Fruit fly (Drosophila melanogaster) whole organism, embryonic: ENCODE data around the gene CG3040.

Experiments used
- Ada2b ChIP-seq: fragments of 200-800 bp; sonication (Bioruptor generic); IDR thresholded peaks from 2 replicates; pipeline ENCODE4 v1.3.6; 2022; ENCODE audit warnings: missing biosample characterization, missing genetic modification characterization
- CG10654 ChIP-seq: fragments of 200-800 bp; sonication (Bioruptor generic); optimal IDR thresholded peaks from 2 replicates; lab custom pipeline; 2016; ENCODE audit warnings: missing biosample characterization, missing genetic modification characterization
- CG11085 ChIP-seq: fragments of 200-800 bp; sonication (Bioruptor generic); IDR thresholded peaks from 2 replicates; pipeline ENCODE4 v1.3.6; 2022; ENCODE audit warnings: missing biosample characterization, missing genetic modification characterization
- CG1233 ChIP-seq: fragments of 200-800 bp; sonication (Bioruptor generic); optimal IDR thresholded peaks from 4 replicates; lab custom pipeline; 2018; ENCODE audit warnings: missing biosample characterization, mild to moderate bottlenecking, missing genetic modification characterization
- CG13296 ChIP-seq: fragments of 200-800 bp; sonication (Bioruptor generic); optimal IDR thresholded peaks from 3 replicates; lab custom pipeline; 2018; ENCODE audit warnings: missing biosample characterization, mild to moderate bottlenecking, missing genetic modification characterization
- CG13894 ChIP-seq: fragments of 200-800 bp; sonication (Bioruptor generic); optimal IDR thresholded peaks from 3 replicates; lab custom pipeline; 2018; ENCODE audit warnings: missing biosample characterization, mild to moderate bottlenecking, missing genetic modification characterization, moderate library complexity
- CG15601 ChIP-seq: fragments of 200-800 bp; sonication (Bioruptor generic); optimal IDR thresholded peaks from 3 replicates; lab custom pipeline; 2019; ENCODE audit warnings: missing biosample characterization, mild to moderate bottlenecking, missing genetic modification characterization, moderate library complexity
- CG16779 ChIP-seq: fragments of 200-800 bp; sonication (Bioruptor generic); IDR thresholded peaks from 2 replicates; pipeline ENCODE4 v1.3.6; 2022; ENCODE audit warnings: missing biosample characterization, missing genetic modification characterization
- CG17186 ChIP-seq: fragments of 200-800 bp; sonication (Bioruptor generic); optimal IDR thresholded peaks from 3 replicates; lab custom pipeline; 2017; ENCODE audit warnings: missing biosample characterization, missing genetic modification reagents, missing genetic modification characterization
- CG17802 ChIP-seq: fragments of 200-800 bp; sonication (Bioruptor generic); optimal IDR thresholded peaks from 2 replicates; lab custom pipeline; 2018; ENCODE audit warnings: missing biosample characterization, mild to moderate bottlenecking, missing genetic modification characterization, moderate library complexity
- CG3847 ChIP-seq: fragments of 200-800 bp; sonication (Bioruptor generic); IDR thresholded peaks from 2 replicates; pipeline ENCODE4 v1.3.6; 2022; ENCODE audit warnings: missing biosample characterization, missing genetic modification characterization
- CG4282 ChIP-seq: fragments of 200-800 bp; sonication (Bioruptor generic); optimal IDR thresholded peaks from 2 replicates; lab custom pipeline; 2016; ENCODE audit warnings: missing biosample characterization, missing genetic modification characterization
- CG4328 ChIP-seq: fragments of 200-800 bp; sonication (Bioruptor generic); optimal IDR thresholded peaks from 3 replicates; lab custom pipeline; 2017; ENCODE audit warnings: missing biosample characterization, missing genetic modification reagents, missing genetic modification characterization
- CG4360 ChIP-seq: fragments of 200-800 bp; sonication (Bioruptor generic); IDR thresholded peaks from 2 replicates; pipeline ENCODE4 v1.3.6; 2022; ENCODE audit warnings: missing biosample characterization, missing genetic modification characterization
- CG4820 ChIP-seq: fragments of 200-800 bp; sonication (Bioruptor generic); optimal IDR thresholded peaks from 3 replicates; lab custom pipeline; 2016; ENCODE audit warnings: missing biosample characterization, missing genetic modification characterization
- CG4854 ChIP-seq: fragments of 200-800 bp; sonication (Bioruptor generic); optimal IDR thresholded peaks from 2 replicates; lab custom pipeline; 2016; ENCODE audit warnings: missing biosample characterization, missing genetic modification characterization, inconsistent platforms
- CG6765 ChIP-seq: fragments of 200-800 bp; sonication (Bioruptor generic); optimal IDR thresholded peaks from 3 replicates; lab custom pipeline; 2017; ENCODE audit warnings: missing biosample characterization, mild to moderate bottlenecking, missing genetic modification characterization
- CG8089 ChIP-seq: fragments of 200-800 bp; sonication (Bioruptor generic); optimal IDR thresholded peaks from 3 replicates; lab custom pipeline; 2016; ENCODE audit warnings: missing biosample characterization, missing genetic modification characterization
- CG9797 ChIP-seq: fragments of 200-800 bp; sonication (Bioruptor generic); optimal IDR thresholded peaks from 3 replicates; lab custom pipeline; 2018; ENCODE audit warnings: missing biosample characterization, mild to moderate bottlenecking, missing genetic modification characterization
- CG9932 ChIP-seq: fragments of 200-800 bp; sonication (Bioruptor generic); IDR thresholded peaks from 2 replicates; pipeline ENCODE4 v1.3.6; 2022; ENCODE audit warnings: missing biosample characterization, missing genetic modification characterization
- CTCF ChIP-seq: fragments of 200-800 bp; sonication (Bioruptor generic); optimal IDR thresholded peaks from 2 replicates; lab custom pipeline; 2017; ENCODE audit warnings: missing biosample characterization, mild to moderate bottlenecking, missing genetic modification characterization, moderate library complexity
- D19A ChIP-seq: fragments of 200-800 bp; optimal IDR thresholded peaks from 3 replicates; lab custom pipeline; 2019; ENCODE audit warnings: missing biosample characterization, mild to moderate bottlenecking, missing genetic modification characterization, moderate library complexity
- Dbx ChIP-seq: fragments of 200-800 bp; sonication (Bioruptor generic); IDR thresholded peaks from 3 replicates; pipeline ENCODE4 v1.3.6; 2022; ENCODE audit warnings: missing biosample characterization, missing genetic modification characterization
- Ets65A ChIP-seq: fragments of 200-800 bp; sonication (Bioruptor generic); peaks from one replicate; lab custom pipeline; 2016; ENCODE audit warnings: missing biosample characterization, missing genetic modification characterization
- Fer2 ChIP-seq: fragments of 200-800 bp; sonication (Bioruptor generic); optimal IDR thresholded peaks from 2 replicates; lab custom pipeline; 2018; ENCODE audit warnings: missing biosample characterization, mild to moderate bottlenecking, missing genetic modification characterization, moderate library complexity
- HmgZ ChIP-seq: fragments of 200-800 bp; sonication (Bioruptor generic); optimal IDR thresholded peaks from 2 replicates; lab custom pipeline; 2018; ENCODE audit warnings: missing biosample characterization, mild to moderate bottlenecking, missing genetic modification characterization
- Hr39 ChIP-seq: fragments of >200 bp; optimal IDR thresholded peaks from 2 replicates; lab custom pipeline; 2017
- Mes4 ChIP-seq: fragments of 200-800 bp; sonication (Bioruptor generic); optimal IDR thresholded peaks from 2 replicates; lab custom pipeline; 2016; ENCODE audit warnings: missing biosample characterization, missing genetic modification characterization
- NFAT ChIP-seq: fragments of 200-800 bp; sonication (Bioruptor generic); IDR thresholded peaks from 2 replicates; pipeline ENCODE4 v1.3.6; 2022; ENCODE audit warnings: missing biosample characterization, missing genetic modification characterization
- Pdp1 ChIP-seq, 2 experiments: fragments of 200-800 bp; sonication (Bioruptor generic); optimal IDR thresholded peaks; 3 replicates each; lab custom pipeline; 2016; ENCODE audit warnings: missing biosample characterization in 2 of 2, missing genetic modification characterization in 2 of 2, mild to moderate bottlenecking in 1 of 2, moderate library complexity in 1 of 2
- Ptx1 ChIP-seq: fragments of 200-800 bp; sonication (Bioruptor generic); IDR thresholded peaks from 2 replicates; pipeline ENCODE4 v1.3.6; 2022; ENCODE audit warnings: missing biosample characterization, missing genetic modification characterization
- Spps ChIP-seq: fragments of 200-800 bp; sonication (Bioruptor generic); optimal IDR thresholded peaks from 2 replicates; lab custom pipeline; 2018; ENCODE audit warnings: missing biosample characterization, mild to moderate bottlenecking, missing genetic modification characterization
- ara ChIP-seq: fragments of 200-800 bp; sonication (Bioruptor generic); IDR thresholded peaks from 2 replicates; pipeline ENCODE4 v1.3.6; 2022; ENCODE audit warnings: missing biosample characterization, missing genetic modification characterization
- ato ChIP-seq: fragments of 200-800 bp; sonication (Bioruptor generic); IDR thresholded peaks from 2 replicates; pipeline ENCODE4 v1.3.6; 2022; ENCODE audit warnings: missing biosample characterization, missing genetic modification characterization; ENCODE audit not compliant: partially characterized antibody
- crc ChIP-seq: fragments of 200-800 bp; sonication (Bioruptor generic); optimal IDR thresholded peaks from 2 replicates; lab custom pipeline; 2016; ENCODE audit warnings: missing biosample characterization, missing genetic modification characterization
- dmrt11E ChIP-seq: fragments of 200-800 bp; sonication (Bioruptor generic); optimal IDR thresholded peaks from 3 replicates; lab custom pipeline; 2018; ENCODE audit warnings: missing biosample characterization, mild to moderate bottlenecking, missing genetic modification characterization, moderate library complexity
- ems ChIP-seq: fragments of 200-800 bp; sonication (Bioruptor generic); optimal IDR thresholded peaks from 3 replicates; lab custom pipeline; 2016; ENCODE audit warnings: missing biosample characterization, missing genetic modification characterization
- exex ChIP-seq: fragments of 200-800 bp; sonication (Bioruptor generic); optimal IDR thresholded peaks from 4 replicates; lab custom pipeline; 2018; ENCODE audit warnings: missing biosample characterization, mild to moderate bottlenecking, missing genetic modification characterization, moderate library complexity
- fd102C ChIP-seq: fragments of 200-800 bp; sonication (Bioruptor generic); optimal IDR thresholded peaks from 2 replicates; lab custom pipeline; 2018; ENCODE audit warnings: missing biosample characterization, mild to moderate bottlenecking, missing genetic modification characterization, moderate library complexity
- gfzf ChIP-seq: fragments of 200-800 bp; sonication (Bioruptor generic); optimal IDR thresholded peaks from 2 replicates; lab custom pipeline; 2016; ENCODE audit warnings: missing biosample characterization, mild to moderate bottlenecking, missing genetic modification characterization, moderate library complexity
- gsb-n ChIP-seq: fragments of 200-800 bp; sonication (Bioruptor generic); optimal IDR thresholded peaks from 3 replicates; lab custom pipeline; 2018; ENCODE audit warnings: missing biosample characterization, mild to moderate bottlenecking, missing genetic modification characterization
- jing ChIP-seq: fragments of 200-800 bp; sonication (Bioruptor generic); optimal IDR thresholded peaks from 2 replicates; lab custom pipeline; 2018; ENCODE audit warnings: missing biosample characterization, mild to moderate bottlenecking, missing genetic modification characterization
- kni ChIP-seq: fragments of 200-800 bp; sonication (Bioruptor generic); optimal IDR thresholded peaks from 3 replicates; lab custom pipeline; 2017; ENCODE audit warnings: mild to moderate bottlenecking, missing biosample characterization, missing genetic modification reagents, missing genetic modification characterization
- lab ChIP-seq: fragments of 200-800 bp; sonication (Bioruptor generic); optimal IDR thresholded peaks from 3 replicates; lab custom pipeline; 2017; ENCODE audit warnings: missing biosample characterization, missing genetic modification characterization, mild to moderate bottlenecking, moderate library complexity, missing genetic modification reagents
- lilli ChIP-seq: fragments of 200-800 bp; sonication (Bioruptor generic); optimal IDR thresholded peaks from 3 replicates; lab custom pipeline; 2016; ENCODE audit warnings: missing biosample characterization, missing genetic modification characterization
- odd ChIP-seq: fragments of 200-800 bp; sonication (Bioruptor generic); optimal IDR thresholded peaks from 2 replicates; lab custom pipeline; 2017; ENCODE audit warnings: missing biosample characterization, mild to moderate bottlenecking, missing genetic modification characterization
- pan ChIP-seq, 4 experiments: fragments of >200 bp in 3 of 4; fragments of 200-800 bp in 1 of 4; sonication (Bioruptor generic) in 1 of 4; optimal IDR thresholded peaks in 3 of 4; IDR thresholded peaks in 1 of 4; 2 replicates each; pipeline versions ENCODE4 v1.3.6 to Lab custom; 2017 to 2022; ENCODE audit warnings: missing biosample characterization in 2 of 4, missing genetic modification characterization in 2 of 4, mixed read lengths in 1 of 4
- repo ChIP-seq: fragments of 200-800 bp; sonication (Bioruptor generic); optimal IDR thresholded peaks from 2 replicates; lab custom pipeline; 2016; ENCODE audit warnings: missing biosample characterization, missing genetic modification characterization
- stc ChIP-seq: fragments of 200-800 bp; sonication (Bioruptor generic); IDR thresholded peaks from 2 replicates; pipeline ENCODE4 v1.3.6; 2022; ENCODE audit warnings: missing biosample characterization, missing genetic modification characterization
- sug ChIP-seq: fragments of 200-800 bp; optimal IDR thresholded peaks from 2 replicates; lab custom pipeline; 2019; ENCODE audit warnings: missing biosample characterization, mild to moderate bottlenecking, missing genetic modification characterization, moderate library complexity

Gene CG3040

dm6 chrX:7004101-7004700, 31.0 kb upstream of the CG3040 start (continued):
- TF ChIP-seq CG4820 (GFP tag; lab: Kevin White, UChicago) (peak; percentile 79), CG13296 (GFP tag; lab: Kevin White, UChicago) (peak; percentile 67), CG3847 (GFP tag; lab: Robert Waterston, UW) (peak; percentile 41), exex (tag; lab: Kevin White, UChicago) (peak; percentile 55), Pdp1 (GFP tag; optimal IDR thresholded peaks at IDR 0.05; lab: Kevin White, UChicago) (peak; percentile 64 to 76), CG1233 (GFP tag; lab: Kevin White, UChicago) (peak; percentile 91), Ada2b (GFP tag; lab: Robert Waterston, UW) (no peak), ems (GFP tag; lab: Kevin White, UChicago) (peak; percentile 61), ato (GFP tag; lab: Robert Waterston, UW) (no peak), CG13894 (tag; lab: Kevin White, UChicago) (no peak), CG4854 (GFP tag; lab: Kevin White, UChicago) (peak; percentile 66), CG4282 (peak; percentile 54), D19A (tag; lab: Kevin White, UChicago) (peak; percentile 63), stc (GFP tag; lab: Robert Waterston, UW) (peak; percentile 57; the same call in 1 of the 2 replicates), odd (peak; percentile 90), Dbx (GFP tag; lab: Robert Waterston, UW) (peak; percentile 61; the same call in 1 of the 3 replicates), ara (peak; percentile 92), lilli (GFP tag; lab: Kevin White, UChicago) (peak; percentile 58), CG16779 (GFP tag; lab: Robert Waterston, UW) (0 out of 2 replicates have a peak, but pooled peaks have one; percentile 42), CG15601 (tag; lab: Kevin White, UChicago) (peak; percentile 96), CG9797 (GFP tag; lab: Kevin White, UChicago) (peak; percentile 33), Hr39 (lab: Kevin White, UChicago) (no peak), Ptx1 (GFP tag; lab: Robert Waterston, UW) (0 out of 2 replicates have a peak, but pooled peaks have one; percentile 23), crc (GFP tag; lab: Kevin White, UChicago) (peak; percentile 74), CG10654 (GFP tag; lab: Kevin White, UChicago) (peak; percentile 76), repo (GFP tag; lab: Kevin White, UChicago) (peak; percentile 81), gsb-n (tag; lab: Kevin White, UChicago) (peak; percentile 92), gfzf (GFP tag; lab: Kevin White, UChicago) (no peak), CG11085 (GFP tag; lab: Robert Waterston, UW) (peak; percentile 42; the same call in 1 of the 2 replicates), CTCF (peak; percentile 30), kni (GFP tag; lab: Kevin White, UChicago) (peak; percentile 99), sug (tag; lab: Kevin White, UChicago) (peak; percentile 49), Spps (tag; lab: Kevin White, UChicago) (peak; percentile 86), CG6765 (GFP tag; lab: Kevin White, UChicago) (peak; percentile 35), CG8089 (GFP tag; lab: Kevin White, UChicago) (peak; percentile 94), pan (optimal IDR thresholded peaks at IDR 0.05; lab: Kevin White, UChicago) (no peak), pan (GFP tag; optimal IDR thresholded peaks at IDR 0.05 in 1 of 2, IDR thresholded peaks at IDR 0.05 in 1 of 2) (peak in 1 of 2 experiments; percentile 74), Ets65A (peak; percentile 65), NFAT (no peak; the same call in 1 of the 2 replicates), Mes4 (GFP tag; lab: Kevin White, UChicago) (peak; percentile 91), dmrt11E (tag; lab: Kevin White, UChicago) (peak; percentile 90), lab (peak; percentile 88), HmgZ (peak; percentile 83), CG4360 (GFP tag; lab: Robert Waterston, UW) (peak; percentile 62), CG17186 (GFP tag; lab: Kevin White, UChicago) (peak; percentile 78), CG17802 (tag; lab: Kevin White, UChicago) (peak; percentile 30), CG9932 (GFP tag; lab: Robert Waterston, UW) (0 out of 2 replicates have a peak, but pooled peaks have one; percentile 5), jing (GFP tag; lab: Kevin White, UChicago) (peak; percentile 56), Fer2 (tag; lab: Kevin White, UChicago) (peak; percentile 52), CG4328 (GFP tag; lab: Kevin White, UChicago) (peak; percentile 79), fd102C (GFP tag; lab: Kevin White, UChicago) (peak; percentile 96)
